Worm (Caenorhabditis elegans) whole organism, L1 larva: ENCODE measurements around the gene M04C3.2.
A peak's percentile ranks its signal among the peaks of the same experiment; 100 is the strongest.

ENCODE experiments used
- alr-1 ChIP-seq: fragments of 200-800 bp; sonication (Bioruptor generic); optimal IDR thresholded peaks from 2 replicates; lab custom pipeline; 2018; ENCODE audit warnings: borderline replicate concordance, mild to moderate bottlenecking, missing genetic modification characterization, missing compliant biosample characterization
- aly-2 ChIP-seq: fragments of 150-350 bp; optimal IDR thresholded peaks from 2 replicates; lab custom pipeline; 2014; ENCODE audit warnings: missing biosample characterization, missing genetic modification characterization
- blmp-1 ChIP-seq: fragments of 150-350 bp; optimal IDR thresholded peaks from 2 replicates; lab custom pipeline; 2014; ENCODE audit warnings: missing biosample characterization, missing genetic modification characterization
- ceh-63 ChIP-seq: fragments of 200-800 bp; sonication (Bioruptor generic); optimal IDR thresholded peaks from 2 replicates; lab custom pipeline; 2018; ENCODE audit warnings: mild to moderate bottlenecking, missing genetic modification characterization, missing compliant biosample characterization
- ceh-90 ChIP-seq: sonication (generic microtip); optimal IDR thresholded peaks from 2 replicates; lab custom pipeline; 2016; ENCODE audit warnings: missing genetic modification characterization, missing compliant biosample characterization
- efl-3 ChIP-seq: fragments of 200-800 bp; sonication (Bioruptor generic); optimal IDR thresholded peaks from 2 replicates; lab custom pipeline; 2018; ENCODE audit warnings: mild to moderate bottlenecking, missing genetic modification characterization, missing compliant biosample characterization
- egl-13 ChIP-seq: sonication (generic microtip); optimal IDR thresholded peaks from 2 replicates; lab custom pipeline; 2016; ENCODE audit warnings: missing genotype, missing genetic modification reagents, missing genetic modification characterization, missing compliant biosample characterization
- egl-27 ChIP-seq, 2 experiments: fragments of 150-350 bp in 1 of 2; sonication (generic microtip); optimal IDR thresholded peaks; 3 replicates each; lab custom pipeline; 2017 to 2018; ENCODE audit warnings: missing biosample characterization in 2 of 2, missing genetic modification characterization in 2 of 2, missing genetic modification reagents in 2 of 2
- elt-2 ChIP-seq: sonication (generic microtip); optimal IDR thresholded peaks from 2 replicates; lab custom pipeline; 2016; ENCODE audit warnings: missing genetic modification characterization, mild to moderate bottlenecking, inconsistent platforms, missing compliant biosample characterization, missing genetic modification reagents
- fkh-10 ChIP-seq: sonication (generic microtip); optimal IDR thresholded peaks from 2 replicates; lab custom pipeline; 2017; ENCODE audit warnings: missing biosample characterization, missing genetic modification reagents, missing genetic modification characterization
- fos-1 ChIP-seq: fragments of 150-350 bp; optimal IDR thresholded peaks from 2 replicates; lab custom pipeline; 2014; ENCODE audit warnings: missing biosample characterization, missing genetic modification characterization
- grh-1 ChIP-seq: fragments of 200-800 bp; sonication (Bioruptor generic); IDR thresholded peaks from 2 replicates; pipeline ENCODE4 v1.3.6; 2022; ENCODE audit warnings: missing genetic modification reagents, missing genetic modification characterization, missing compliant biosample characterization
- hlh-4 ChIP-seq: sonication (generic microtip); optimal IDR thresholded peaks from 2 replicates; lab custom pipeline; 2016; ENCODE audit warnings: mild to moderate bottlenecking, missing genetic modification characterization, missing compliant biosample characterization
- hpl-2 ChIP-seq: fragments of 150-350 bp; optimal IDR thresholded peaks from 2 replicates; lab custom pipeline; 2014; ENCODE audit warnings: missing biosample characterization, missing genetic modification reagents, missing genetic modification characterization
- irx-1 ChIP-seq: sonication (generic microtip); optimal IDR thresholded peaks from 2 replicates; lab custom pipeline; 2016; ENCODE audit warnings: missing genetic modification characterization, missing compliant biosample characterization
- isw-1 ChIP-seq: fragments of 200-800 bp; sonication (Bioruptor generic); IDR thresholded peaks from 2 replicates; pipeline ENCODE4 v1.3.6; 2022; ENCODE audit warnings: missing genetic modification characterization, missing compliant biosample characterization
- jun-1 ChIP-seq: fragments of 150-350 bp; optimal IDR thresholded peaks from 2 replicates; lab custom pipeline; 2014; ENCODE audit warnings: missing biosample characterization, missing genetic modification reagents, missing genetic modification characterization
- lin-13 ChIP-seq: fragments of 150-350 bp; optimal IDR thresholded peaks from 2 replicates; lab custom pipeline; 2014; ENCODE audit warnings: missing biosample characterization, missing genetic modification reagents, missing genetic modification characterization
- lin-14 ChIP-seq: fragments of 200-800 bp; sonication (Bioruptor generic); optimal IDR thresholded peaks from 2 replicates; lab custom pipeline; 2018; ENCODE audit warnings: mild to moderate bottlenecking, missing genetic modification characterization, moderate library complexity, missing compliant biosample characterization
- lin-15B ChIP-seq: fragments of 150-350 bp; sonication (generic microtip); optimal IDR thresholded peaks from 3 replicates; lab custom pipeline; 2014; ENCODE audit warnings: missing biosample characterization, missing genetic modification characterization
- lin-39 ChIP-seq: fragments of 150-350 bp; optimal IDR thresholded peaks from 2 replicates; lab custom pipeline; 2014; ENCODE audit warnings: missing biosample characterization, missing genetic modification reagents, missing genetic modification characterization
- lsy-2 ChIP-seq, 2 experiments: fragments of 150-350 bp; optimal IDR thresholded peaks; 2 replicates each; lab custom pipeline; 2014; ENCODE audit warnings: missing biosample characterization in 2 of 2, missing genetic modification characterization in 2 of 2
- mab-9 ChIP-seq: fragments of 200-800 bp; sonication (Bioruptor generic); IDR thresholded peaks from 2 replicates; pipeline ENCODE4 v1.3.6; 2022; ENCODE audit warnings: missing genetic modification reagents, missing genetic modification characterization, missing compliant biosample characterization
- mef-2 ChIP-seq: fragments of 150-350 bp; optimal IDR thresholded peaks from 2 replicates; lab custom pipeline; 2014; ENCODE audit warnings: missing biosample characterization, missing genetic modification characterization
- mep-1 ChIP-seq: fragments of 150-350 bp; optimal IDR thresholded peaks from 2 replicates; lab custom pipeline; 2014; ENCODE audit warnings: missing biosample characterization, missing genetic modification characterization
- nhr-19 ChIP-seq: fragments of 200-800 bp; sonication (Bioruptor generic); conservative IDR thresholded peaks from 2 replicates; pipeline ENCODE4 v1.3.6; 2022; ENCODE audit warnings: missing genetic modification characterization, missing compliant biosample characterization
- nhr-20 ChIP-seq: sonication (generic microtip); optimal IDR thresholded peaks from 2 replicates; lab custom pipeline; 2016; ENCODE audit warnings: mild to moderate bottlenecking, missing genetic modification characterization, missing compliant biosample characterization
- nhr-28 ChIP-seq: fragments of 150-350 bp; optimal IDR thresholded peaks from 2 replicates; lab custom pipeline; 2014; ENCODE audit warnings: missing biosample characterization, missing genetic modification characterization
- nhr-47 ChIP-seq: sonication (generic microtip); optimal IDR thresholded peaks from 2 replicates; lab custom pipeline; 2016; ENCODE audit warnings: mild to moderate bottlenecking, missing genetic modification characterization, moderate library complexity, missing compliant biosample characterization
- nhr-71 ChIP-seq: sonication (generic microtip); optimal IDR thresholded peaks from 2 replicates; lab custom pipeline; 2016; ENCODE audit warnings: mild to moderate bottlenecking, missing genetic modification characterization, moderate library complexity, missing compliant biosample characterization
- nhr-76 ChIP-seq: sonication (generic microtip); optimal IDR thresholded peaks from 2 replicates; lab custom pipeline; 2017; ENCODE audit warnings: missing biosample characterization, missing genetic modification characterization
- nhr-77 ChIP-seq: fragments of 150-350 bp; optimal IDR thresholded peaks from 2 replicates; lab custom pipeline; 2014; ENCODE audit warnings: missing biosample characterization, missing genetic modification characterization
- nhr-84 ChIP-seq: sonication (generic microtip); optimal IDR thresholded peaks from 2 replicates; lab custom pipeline; 2017; ENCODE audit warnings: missing biosample characterization, missing genetic modification characterization
- nhr-85 ChIP-seq: sonication (generic microtip); peaks from one replicate; lab custom pipeline; 2016; ENCODE audit warnings: missing genetic modification characterization, inconsistent platforms, missing compliant biosample characterization
- pax-3 ChIP-seq: fragments of 200-800 bp; sonication (Bioruptor generic); optimal IDR thresholded peaks from 2 replicates; lab custom pipeline; 2018; ENCODE audit warnings: mild to moderate bottlenecking, missing genetic modification characterization, moderate library complexity, missing compliant biosample characterization
- rnt-1 ChIP-seq: sonication (generic microtip); optimal IDR thresholded peaks from 2 replicates; lab custom pipeline; 2016; ENCODE audit warnings: mild to moderate bottlenecking, missing genetic modification characterization, moderate library complexity, missing compliant biosample characterization
- snu-23 ChIP-seq: sonication (generic microtip); optimal IDR thresholded peaks from 2 replicates; lab custom pipeline; 2016; ENCODE audit warnings: missing genetic modification characterization, missing compliant biosample characterization
- swsn-7 ChIP-seq: sonication (generic microtip); optimal IDR thresholded peaks from 2 replicates; lab custom pipeline; 2016; ENCODE audit warnings: missing genetic modification characterization, missing compliant biosample characterization
- unc-98 ChIP-seq: fragments of 200-800 bp; sonication (Bioruptor generic); IDR thresholded peaks from 2 replicates; pipeline ENCODE4 v1.3.6; 2022; ENCODE audit warnings: missing genetic modification characterization, missing compliant biosample characterization
- xbp-1 ChIP-seq: sonication (generic microtip); optimal IDR thresholded peaks from 2 replicates; lab custom pipeline; 2016; ENCODE audit warnings: missing genetic modification characterization, missing compliant biosample characterization
- zip-4 ChIP-seq: fragments of 200-800 bp; sonication (Bioruptor generic); optimal IDR thresholded peaks from 2 replicates; lab custom pipeline; 2018; ENCODE audit warnings: mild to moderate bottlenecking, missing genetic modification characterization, moderate library complexity, missing compliant biosample characterization

The M04C3.2 gene

ce11 chrV:19432030-19432429 is 16.7 kb downstream of the M04C3.2 start:
- TF ChIP-seq mab-9 (GFP tag; lab: Robert Waterston, UW) (no peak), elt-2 (tag; lab: Kevin White, UChicago) (peak; percentile 14), mep-1 (tag; lab: Kevin White, UChicago) (no peak), efl-3 (GFP tag; lab: Kevin White, UChicago) (no peak)

ce11 chrV:19431036-19431435 is 17.7 kb downstream of the M04C3.2 start, which contains the start of gene srw-85:
TSS of gene srw-85 (minus strand) at chrV:19431136.
- no peak for TF ChIP-seq zip-4
- TF ChIP-seq lin-15B (tag; lab: Kevin White, UChicago) = no peak
- TF ChIP-seq nhr-28 (tag; lab: Kevin White, UChicago) = no peak
- no peak for TF ChIP-seq xbp-1
- TF ChIP-seq ceh-63 (GFP tag; lab: Kevin White, UChicago) = no peak
- TF ChIP-seq ceh-90 (tag; lab: Kevin White, UChicago) = no peak
- no peak for TF ChIP-seq isw-1 (GFP tag; lab: Robert Waterston, UW)
- TF ChIP-seq elt-2 (tag; lab: Kevin White, UChicago) = no peak
- no peak for TF ChIP-seq alr-1
- no peak for TF ChIP-seq mab-9 (GFP tag; lab: Robert Waterston, UW)
- TF ChIP-seq mef-2 (tag; lab: Kevin White, UChicago) = no peak
- TF ChIP-seq nhr-84 (tag; lab: Kevin White, UChicago) = no peak
- TF ChIP-seq hpl-2 (GFP tag; lab: Kevin White, UChicago) = no peak
- no peak for TF ChIP-seq fkh-10 (GFP tag; lab: Kevin White, UChicago)
- no peak for TF ChIP-seq jun-1

ce11 chrV:19430351-19430913 is 18.3 kb downstream of the M04C3.2 start:
- 0 out of 2 replicates have a peak, but pooled peaks have one; percentile 6 for TF ChIP-seq nhr-19 (GFP tag; lab: Robert Waterston, UW)
- TF ChIP-seq unc-98 (GFP tag; lab: Robert Waterston, UW) = no peak
- no peak for TF ChIP-seq elt-2 (tag; lab: Kevin White, UChicago)

- TF ChIP-seq blmp-1 (tag; lab: Kevin White, UChicago) (no peak), nhr-28 (tag; lab: Kevin White, UChicago) (no peak), nhr-19 (GFP tag; lab: Robert Waterston, UW) (peak; percentile 29; the same call in 1 of the 2 replicates), egl-27 (tag; optimal IDR thresholded peaks at IDR 0.05; lab: Kevin White, UChicago) (no peak), snu-23 (peak; percentile 21), nhr-76 (tag; lab: Kevin White, UChicago) (no peak), xbp-1 (no peak), grh-1 (GFP tag; lab: Robert Waterston, UW) (peak; percentile 45; the same call in 1 of the 2 replicates), lin-39 (tag; lab: Kevin White, UChicago) (no peak), pax-3 (no peak), irx-1 (tag; lab: Kevin White, UChicago) (no peak), nhr-71 (peak; percentile 36), nhr-85 (tag; lab: Kevin White, UChicago) (peak; percentile 95), zip-4 (peak; percentile 19), lin-13 (GFP tag; lab: Kevin White, UChicago) (no peak), fos-1 (no peak), hlh-4 (tag; lab: Kevin White, UChicago) (no peak), aly-2 (tag; lab: Kevin White, UChicago) (no peak), lsy-2 (tag; optimal IDR thresholded peaks at IDR 0.05; lab: Kevin White, UChicago) (peak; percentile 13 to 15), nhr-77 (tag; lab: Kevin White, UChicago) (no peak), rnt-1 (tag; lab: Kevin White, UChicago) (peak; percentile 38), nhr-47 (tag; lab: Kevin White, UChicago) (no peak), egl-13 (tag; lab: Kevin White, UChicago) (no peak), lin-14 (GFP tag; lab: Kevin White, UChicago) (peak; percentile 73), nhr-20 (tag; lab: Kevin White, UChicago) (peak; percentile 61), swsn-7 (tag; lab: Kevin White, UChicago) (no peak)
- TF ChIP-seq, all 84 proteins: peak for 10
Observed at ce11 chrV:19429605-19430004, 19.1 kb downstream of the M04C3.2 start.
